Worm (Caenorhabditis elegans) whole organism, young adult: Measurements from ENCODE around the gene C25E10.12.

Experiments
- B0035.1 ChIP-seq: sonication (generic microtip); optimal IDR thresholded peaks from 2 replicates; lab custom pipeline; 2016; ENCODE audit warnings: missing genetic modification characterization, mild to moderate bottlenecking, missing compliant biosample characterization, missing genotype, missing genetic modification reagents
- B0336.3 ChIP-seq: fragments of 200-800 bp; sonication (Bioruptor generic); IDR thresholded peaks from 2 replicates; pipeline ENCODE4 v1.3.6; 2022; ENCODE audit warnings: missing genetic modification characterization, missing compliant biosample characterization
- C06A6.2 ChIP-seq: fragments of 200-800 bp; sonication (Bioruptor generic); conservative IDR thresholded peaks from 2 replicates; pipeline ENCODE4 v1.3.6; 2022; ENCODE audit warnings: missing genetic modification characterization, missing compliant biosample characterization
- F22D6.2 ChIP-seq: sonication (generic microtip); optimal IDR thresholded peaks from 2 replicates; lab custom pipeline; 2016; ENCODE audit warnings: mild to moderate bottlenecking, missing genetic modification characterization, missing compliant biosample characterization
- F23B12.7 ChIP-seq: sonication (generic microtip); optimal IDR thresholded peaks from 2 replicates; lab custom pipeline; 2017; ENCODE audit warnings: missing genetic modification characterization, mild to moderate bottlenecking, missing compliant biosample characterization, antibody characterized with exemption, moderate library complexity; ENCODE audit not compliant: insufficient read depth
- T07F8.4 ChIP-seq: sonication (generic microtip); optimal IDR thresholded peaks from 2 replicates; lab custom pipeline; 2016; ENCODE audit warnings: mild to moderate bottlenecking, missing genetic modification characterization, moderate library complexity, missing compliant biosample characterization
- Y79H2A.3 ChIP-seq: fragments of 200-800 bp; sonication (Bioruptor generic); conservative IDR thresholded peaks from 2 replicates; pipeline ENCODE4 v1.3.6; 2022; ENCODE audit warnings: missing genetic modification reagents, missing genetic modification characterization, missing compliant biosample characterization
- Y95B8A.8 ChIP-seq: fragments of 200-800 bp; sonication (Bioruptor generic); IDR thresholded peaks from 2 replicates; pipeline ENCODE4 v1.3.6; 2022; ENCODE audit warnings: missing genetic modification reagents, missing genetic modification characterization, missing compliant biosample characterization
- ZK185.1 ChIP-seq: sonication (generic microtip); optimal IDR thresholded peaks from 2 replicates; lab custom pipeline; 2016; ENCODE audit warnings: mild to moderate bottlenecking, missing genetic modification characterization, missing compliant biosample characterization; ENCODE audit not compliant: poor library complexity, severe bottlenecking
- atf-7 ChIP-seq: sonication (generic microtip); optimal IDR thresholded peaks from 2 replicates; lab custom pipeline; 2017; ENCODE audit warnings: mild to moderate bottlenecking, missing genetic modification characterization, missing compliant biosample characterization
- ccch-3 ChIP-seq: fragments of 200-800 bp; sonication (Bioruptor generic); optimal IDR thresholded peaks from 2 replicates; lab custom pipeline; 2018; ENCODE audit warnings: mild to moderate bottlenecking, missing genetic modification characterization, missing compliant biosample characterization
- cebp-1 ChIP-seq, 2 experiments: fragments of 200-800 bp in 1 of 2; sonication (Bioruptor generic) in 1 of 2; sonication (generic microtip) in 1 of 2; IDR thresholded peaks in 1 of 2; optimal IDR thresholded peaks in 1 of 2; 2 replicates each; pipeline versions ENCODE4 v1.3.6 to Lab custom; 2017 to 2022; ENCODE audit warnings: missing compliant biosample characterization in 2 of 2, missing genetic modification characterization in 2 of 2, mild to moderate bottlenecking in 1 of 2, missing genetic modification reagents in 1 of 2, moderate library complexity in 1 of 2
- chd-7 ChIP-seq: sonication (generic microtip); optimal IDR thresholded peaks from 2 replicates; lab custom pipeline; 2016; ENCODE audit warnings: mild to moderate bottlenecking, missing genetic modification characterization, moderate library complexity, missing compliant biosample characterization
- die-1 ChIP-seq: sonication (generic microtip); optimal IDR thresholded peaks from 2 replicates; lab custom pipeline; 2016; ENCODE audit warnings: missing genotype, mild to moderate bottlenecking, missing genetic modification characterization, missing compliant biosample characterization
- dox-1 ChIP-seq: fragments of 200-800 bp; sonication (Bioruptor generic); IDR thresholded peaks from 2 replicates; pipeline ENCODE4 v1.3.6; 2022; ENCODE audit warnings: missing genetic modification reagents, missing genetic modification characterization, missing compliant biosample characterization
- efl-1 ChIP-seq: fragments of 150-350 bp; optimal IDR thresholded peaks from 2 replicates; lab custom pipeline; 2014; ENCODE audit warnings: missing biosample characterization, missing genetic modification reagents, missing genetic modification characterization
- egl-44 ChIP-seq: fragments of 200-800 bp; sonication (Bioruptor generic); IDR thresholded peaks from 2 replicates; pipeline ENCODE4 v1.3.6; 2022; ENCODE audit warnings: missing genetic modification reagents, missing genetic modification characterization, missing compliant biosample characterization
- ekl-4 ChIP-seq: fragments of 200-800 bp; sonication (Bioruptor generic); IDR thresholded peaks from 2 replicates; pipeline ENCODE4 v1.3.6; 2022; ENCODE audit warnings: missing genetic modification reagents, missing genetic modification characterization, missing compliant biosample characterization
- gei-17 ChIP-seq: fragments of 200-800 bp; sonication (Bioruptor generic); optimal IDR thresholded peaks from 2 replicates; lab custom pipeline; 2018; ENCODE audit warnings: mild to moderate bottlenecking, missing genetic modification characterization, missing compliant biosample characterization
- him-1 ChIP-seq: sonication (generic microtip); optimal IDR thresholded peaks from 2 replicates; lab custom pipeline; 2016; ENCODE audit warnings: missing genotype, missing genetic modification reagents, missing genetic modification characterization, missing compliant biosample characterization
- hlh-12 ChIP-seq: sonication (generic microtip); optimal IDR thresholded peaks from 2 replicates; lab custom pipeline; 2016; ENCODE audit warnings: missing genetic modification characterization, missing compliant biosample characterization
- hmg-1.2 ChIP-seq: fragments of 200-800 bp; sonication (Bioruptor generic); IDR thresholded peaks from 2 replicates; pipeline ENCODE4 v1.3.6; 2022; ENCODE audit warnings: missing genetic modification reagents, missing genetic modification characterization, missing compliant biosample characterization
- hsf-1 ChIP-seq: fragments of 200-800 bp; sonication (Bioruptor generic); IDR thresholded peaks from 2 replicates; pipeline ENCODE4 v1.3.6; 2022; ENCODE audit warnings: missing genetic modification reagents, missing genetic modification characterization, missing compliant biosample characterization
- let-526 ChIP-seq: fragments of 200-800 bp; sonication (Bioruptor generic); IDR thresholded peaks from 2 replicates; pipeline ENCODE4 v1.3.6; 2022; ENCODE audit warnings: missing genetic modification reagents, missing genetic modification characterization, missing compliant biosample characterization
- let-607 ChIP-seq, 2 experiments: fragments of 200-800 bp in 1 of 2; sonication (Bioruptor generic) in 1 of 2; sonication (generic microtip) in 1 of 2; optimal IDR thresholded peaks; 2 replicates each; lab custom pipeline; 2016 to 2018; ENCODE audit warnings: mild to moderate bottlenecking in 2 of 2, missing compliant biosample characterization in 2 of 2, missing genetic modification characterization in 2 of 2, moderate library complexity in 2 of 2, missing genotype in 1 of 2
- lin-26 ChIP-seq: fragments of 200-800 bp; sonication (Bioruptor generic); IDR thresholded peaks from 2 replicates; pipeline ENCODE4 v1.3.6; 2022; ENCODE audit warnings: missing genetic modification reagents, missing genetic modification characterization, missing compliant biosample characterization
- lin-35 ChIP-seq, 3 experiments: fragments of 150-350 bp in 2 of 3; sonication (generic microtip) in 1 of 3; optimal IDR thresholded peaks; 2 replicates each; lab custom pipeline; 2014 to 2018; ENCODE audit warnings: missing biosample characterization in 3 of 3, missing genetic modification characterization in 3 of 3, missing genetic modification reagents in 3 of 3
- mcd-1 ChIP-seq: fragments of 200-800 bp; sonication (Bioruptor generic); IDR thresholded peaks from 2 replicates; pipeline ENCODE4 v1.3.6; 2022; ENCODE audit warnings: missing genetic modification reagents, missing genetic modification characterization, missing compliant biosample characterization
- mel-28 ChIP-seq: sonication (generic microtip); optimal IDR thresholded peaks from 2 replicates; lab custom pipeline; 2016; ENCODE audit warnings: borderline replicate concordance, mild to moderate bottlenecking, missing genetic modification characterization, missing compliant biosample characterization
- mes-4 ChIP-seq: sonication (generic microtip); optimal IDR thresholded peaks from 2 replicates; lab custom pipeline; 2016; ENCODE audit warnings: missing genotype, missing genetic modification characterization, missing compliant biosample characterization
- mxl-1 ChIP-seq: sonication (generic microtip); optimal IDR thresholded peaks from 2 replicates; lab custom pipeline; 2016; ENCODE audit warnings: missing genetic modification characterization, missing compliant biosample characterization
- nfya-2 ChIP-seq: fragments of 200-800 bp; sonication (Bioruptor generic); IDR thresholded peaks from 2 replicates; pipeline ENCODE4 v1.3.6; 2022; ENCODE audit warnings: missing genetic modification reagents, missing genetic modification characterization, missing compliant biosample characterization
- nfyb-1 ChIP-seq: fragments of 200-800 bp; sonication (Bioruptor generic); IDR thresholded peaks from 2 replicates; pipeline ENCODE4 v1.3.6; 2022; ENCODE audit warnings: missing genetic modification reagents, missing genetic modification characterization, missing compliant biosample characterization
- nhr-120 ChIP-seq: fragments of 200-800 bp; sonication (Bioruptor generic); IDR thresholded peaks from 2 replicates; pipeline ENCODE4 v1.3.6; 2022; ENCODE audit warnings: missing genetic modification characterization, missing compliant biosample characterization
- nhr-27 ChIP-seq: fragments of 200-800 bp; sonication (Bioruptor generic); optimal IDR thresholded peaks from 2 replicates; lab custom pipeline; 2018; ENCODE audit warnings: mild to moderate bottlenecking, missing genetic modification characterization, moderate library complexity, missing compliant biosample characterization
- pha-4 ChIP-seq: fragments of 150-350 bp; sonication (generic microtip); optimal IDR thresholded peaks from 2 replicates; lab custom pipeline; 2014; ENCODE audit warnings: missing biosample characterization, missing genetic modification reagents, missing genetic modification characterization
- rcor-1 ChIP-seq: fragments of 200-800 bp; sonication (Bioruptor generic); IDR thresholded peaks from 2 replicates; pipeline ENCODE4 v1.3.6; 2022; ENCODE audit warnings: missing genetic modification reagents, missing genetic modification characterization, missing compliant biosample characterization
- snpc-4 ChIP-seq, 5 experiments: fragments of 150-350 bp in 1 of 5; sonication (generic microtip) in 4 of 5; optimal IDR thresholded peaks; 2 replicates each; lab custom pipeline; 2014 to 2018; ENCODE audit warnings: missing genetic modification characterization in 5 of 5, missing biosample characterization in 3 of 5, antibody characterized with exemption in 2 of 5, mild to moderate bottlenecking in 2 of 5, missing compliant biosample characterization in 2 of 5, missing genotype in 2 of 5, moderate library complexity in 2 of 5, missing genetic modification reagents in 1 of 5
- somi-1 ChIP-seq: fragments of 200-800 bp; sonication (Bioruptor generic); optimal IDR thresholded peaks from 2 replicates; lab custom pipeline; 2018; ENCODE audit warnings: mild to moderate bottlenecking, missing genetic modification characterization, missing compliant biosample characterization
- tbp1 ChIP-seq: fragments of 200-800 bp; sonication (Bioruptor generic); optimal IDR thresholded peaks from 2 replicates; lab custom pipeline; 2018; ENCODE audit warnings: mild to moderate bottlenecking, missing genetic modification characterization, missing compliant biosample characterization
- tlf-1 ChIP-seq: fragments of 200-800 bp; sonication (Bioruptor generic); optimal IDR thresholded peaks from 2 replicates; lab custom pipeline; 2018; ENCODE audit warnings: mild to moderate bottlenecking, missing genetic modification characterization, missing compliant biosample characterization
- xnd-1 ChIP-seq: sonication (generic microtip); optimal IDR thresholded peaks from 2 replicates; lab custom pipeline; 2016; ENCODE audit warnings: missing genotype, missing genetic modification reagents, missing genetic modification characterization, missing compliant biosample characterization
- ztf-22 ChIP-seq: fragments of 200-800 bp; sonication (Bioruptor generic); optimal IDR thresholded peaks from 2 replicates; lab custom pipeline; 2018; ENCODE audit warnings: mild to moderate bottlenecking, missing genetic modification characterization, moderate library complexity, missing compliant biosample characterization
- ztf-26 ChIP-seq: sonication (generic microtip); optimal IDR thresholded peaks from 2 replicates; lab custom pipeline; 2017; ENCODE audit warnings: missing genetic modification characterization, missing compliant biosample characterization
- ztf-3 ChIP-seq: fragments of 200-800 bp; sonication (Bioruptor generic); optimal IDR thresholded peaks from 2 replicates; lab custom pipeline; 2018; ENCODE audit warnings: mild to moderate bottlenecking, missing genetic modification characterization, missing compliant biosample characterization
- ztf-6 ChIP-seq: fragments of 200-800 bp; sonication (Bioruptor generic); IDR thresholded peaks from 2 replicates; pipeline ENCODE4 v1.3.6; 2022; ENCODE audit warnings: missing genetic modification reagents, missing genetic modification characterization, missing compliant biosample characterization

C25E10.12 gene

DNA sequence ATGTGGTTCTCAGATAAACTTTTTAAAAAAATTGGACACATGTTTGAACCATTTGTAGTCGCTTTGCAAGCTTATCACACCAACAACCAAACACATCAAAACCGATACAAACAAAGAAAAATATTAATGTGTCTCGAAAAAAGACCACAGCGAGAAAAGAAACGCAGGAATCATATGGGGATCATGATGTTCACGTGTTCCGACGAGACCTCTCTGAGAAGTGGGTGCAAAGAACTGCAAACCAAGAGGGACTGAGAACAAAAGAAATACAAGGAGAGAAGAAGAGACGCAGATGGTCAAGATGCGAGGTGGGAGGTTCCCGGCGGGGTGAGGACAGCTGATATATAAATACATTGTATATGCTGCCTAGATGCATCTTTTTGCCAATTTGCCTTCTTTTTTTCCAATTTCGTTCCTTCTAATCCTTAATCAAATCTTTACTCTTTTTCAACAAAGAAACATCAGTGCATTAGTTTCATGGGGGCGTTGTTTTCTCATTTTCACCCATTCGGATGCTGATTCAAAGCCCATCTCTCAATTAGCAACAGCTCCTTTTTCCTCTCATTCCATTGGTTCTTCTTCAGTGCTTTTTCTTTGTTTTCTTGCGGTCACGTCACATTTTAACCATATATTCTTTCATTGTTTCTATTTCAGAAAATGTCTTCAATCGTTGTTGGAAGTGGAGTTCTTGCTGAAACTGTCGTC lies 33.5 kb upstream of the C25E10.12 start, which contains the start of gene F21C10.10 (continued):
- TF ChIP-seq let-526 (0 out of 2 replicates have a peak, but pooled peaks have one; percentile 34), nfyb-1 (peak; percentile 75), lin-35 (GFP tag; optimal IDR thresholded peaks at IDR 0.05; lab: Kevin White, UChicago) (peak in 1 of 3 experiments; percentile 0), nhr-27 (no peak), hmg-1.2 (GFP tag; lab: Robert Waterston, UW) (peak; percentile 90), nhr-120 (no peak), F23B12.7 (tag; lab: Kevin White, UChicago) (peak; percentile 15), ZK185.1 (peak; percentile 69), lin-26 (peak; percentile 71; the same call in 1 of the 2 replicates), ztf-6 (GFP tag; lab: Robert Waterston, UW) (peak; percentile 38; the same call in 1 of the 2 replicates), mes-4 (tag; lab: Kevin White, UChicago) (no peak), B0336.3 (peak; percentile 59; the same call in 1 of the 2 replicates), dox-1 (GFP tag; lab: Robert Waterston, UW) (peak; percentile 78), efl-1 (no peak), hlh-12 (tag; lab: Kevin White, UChicago) (no peak), cebp-1 (GFP tag; IDR thresholded peaks at IDR 0.05; lab: Robert Waterston, UW) (no peak), cebp-1 (tag; optimal IDR thresholded peaks at IDR 0.05; lab: Kevin White, UChicago) (peak; percentile 81), pha-4 (peak; percentile 86), die-1 (peak; percentile 21), C06A6.2 (GFP tag; lab: Robert Waterston, UW) (peak; percentile 88), mxl-1 (tag; lab: Kevin White, UChicago) (no peak), ztf-22 (peak; percentile 60), him-1 (tag; lab: Kevin White, UChicago) (no peak), nfya-2 (GFP tag; lab: Robert Waterston, UW) (no peak), atf-7 (peak; percentile 68), ztf-26 (tag; lab: Kevin White, UChicago) (peak; percentile 87), hsf-1 (GFP tag; lab: Robert Waterston, UW) (peak; percentile 62; the same call in 1 of the 2 replicates), let-607 (tag; optimal IDR thresholded peaks at IDR 0.05; lab: Kevin White, UChicago) (peak; percentile 18 to 50), B0035.1 (tag; lab: Kevin White, UChicago) (no peak), rcor-1 (GFP tag; lab: Robert Waterston, UW) (no peak), ztf-3 (no peak), ekl-4 (GFP tag; lab: Robert Waterston, UW) (peak; percentile 58), tbp1 (GFP tag; lab: Kevin White, UChicago) (peak; percentile 54), snpc-4 (GFP tag; optimal IDR thresholded peaks at IDR 0.05; lab: Kevin White, UChicago) (no peak), snpc-4 (tag; optimal IDR thresholded peaks at IDR 0.05; lab: Kevin White, UChicago) (peak in 2 of 4 experiments; percentile 22 to 48), F22D6.2 (tag; lab: Kevin White, UChicago) (peak; percentile 94), egl-44 (GFP tag; lab: Robert Waterston, UW) (peak; percentile 42; the same call in 1 of the 2 replicates), chd-7 (peak; percentile 69), mel-28 (tag; lab: Kevin White, UChicago) (no peak), T07F8.4 (tag; lab: Kevin White, UChicago) (no peak), ccch-3 (GFP tag; lab: Kevin White, UChicago) (no peak), xnd-1 (tag; lab: Kevin White, UChicago) (no peak), Y95B8A.8 (GFP tag; lab: Robert Waterston, UW) (no peak), Y79H2A.3 (GFP tag; lab: Robert Waterston, UW) (no peak), tlf-1 (peak; percentile 34), gei-17 (GFP tag; lab: Kevin White, UChicago) (peak; percentile 52), mcd-1 (GFP tag; lab: Robert Waterston, UW) (peak; percentile 50), somi-1 (GFP tag; lab: Kevin White, UChicago) (peak; percentile 87)
